Worm (Caenorhabditis elegans): ENCODE data around the gene T25F10.4.

ce11 chrV:6769440-6769839 is 7.2 kb upstream of the T25F10.4 start:
- TF ChIP-seq nhr-77 (tag; optimal IDR thresholded peaks at IDR 0.05) (no peak), rnt-1 (tag; optimal IDR thresholded peaks at IDR 0.05) (peak; percentile 34), ama-1 (optimal IDR thresholded peaks at IDR 0.05) (no peak)

Data from whole organism, L1 larva.